Worm (Caenorhabditis elegans): Measurements from ENCODE around the gene chil-27.

DNA sequence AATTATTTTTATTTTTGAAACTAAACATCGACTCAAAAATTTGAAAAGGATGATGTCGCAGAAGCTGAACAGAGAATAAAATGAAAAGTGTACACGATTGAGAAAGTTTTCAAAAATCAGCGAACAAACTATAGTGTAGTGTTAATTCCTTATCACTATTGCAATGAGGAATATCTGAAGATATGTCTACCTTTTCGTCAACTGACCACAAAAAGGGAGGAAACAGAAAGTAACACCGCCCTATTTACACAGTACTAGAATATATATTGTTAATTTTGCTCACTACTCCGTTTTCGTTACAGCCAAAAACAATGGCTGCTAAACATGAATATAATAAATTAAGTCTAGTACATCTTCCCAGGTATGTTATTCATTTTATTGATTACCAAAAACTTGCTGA, 29.7 kb upstream of the chil-27 start, which contains the start of gene chil-18:
- TF ChIP-seq pha-4 (tag; optimal IDR thresholded peaks at IDR 0.05) (no peak), ceh-30 (tag; optimal IDR thresholded peaks at IDR 0.05) (no peak), nfya-1 (tag; optimal IDR thresholded peaks at IDR 0.05) (no peak), K09A11.1 (tag; optimal IDR thresholded peaks at IDR 0.05; ENCODE audit: insufficient read depth) (no peak), dve-1 (tag; optimal IDR thresholded peaks at IDR 0.05) (no peak)
